Fruit fly (Drosophila melanogaster) whole organism, embryonic: Measurements from ENCODE around the gene phol.

Experiments used
- Atf6 ChIP-seq: fragments of 200-800 bp; sonication (Bioruptor generic); IDR thresholded peaks from 2 replicates; pipeline ENCODE4 v1.3.6; 2022; ENCODE audit warnings: missing biosample characterization, missing genetic modification characterization
- CG10209 ChIP-seq: fragments of 200-800 bp; sonication (Bioruptor generic); optimal IDR thresholded peaks from 3 replicates; lab custom pipeline; 2017; ENCODE audit warnings: missing biosample characterization, mild to moderate bottlenecking, missing genetic modification characterization, missing genetic modification reagents
- CG10543 ChIP-seq: fragments of 200-800 bp; sonication (Bioruptor generic); optimal IDR thresholded peaks from 3 replicates; lab custom pipeline; 2017; ENCODE audit warnings: missing biosample characterization, mild to moderate bottlenecking, missing genetic modification characterization, moderate library complexity
- CG11247 ChIP-seq: fragments of 200-800 bp; sonication (Bioruptor generic); IDR thresholded peaks from 2 replicates; pipeline ENCODE4 v1.3.6; 2022; ENCODE audit warnings: missing biosample characterization, missing genetic modification characterization
- CG11696 ChIP-seq: fragments of 200-800 bp; sonication (Bioruptor generic); IDR thresholded peaks from 2 replicates; pipeline ENCODE4 v1.3.6; 2022; ENCODE audit warnings: missing biosample characterization, missing genetic modification characterization
- CG16863 ChIP-seq: fragments of 200-800 bp; sonication (Bioruptor generic); optimal IDR thresholded peaks from 3 replicates; lab custom pipeline; 2016; ENCODE audit warnings: missing biosample characterization, missing genetic modification characterization
- CG17385 ChIP-seq: fragments of 200-800 bp; sonication (Bioruptor generic); optimal IDR thresholded peaks from 3 replicates; lab custom pipeline; 2018; ENCODE audit warnings: missing biosample characterization, mild to moderate bottlenecking, missing genetic modification characterization
- CG1792 ChIP-seq: fragments of 200-800 bp; sonication (Bioruptor generic); optimal IDR thresholded peaks from 2 replicates; lab custom pipeline; 2016; ENCODE audit warnings: missing biosample characterization, missing genetic modification characterization
- CG18764 ChIP-seq: fragments of 200-800 bp; sonication (Bioruptor generic); optimal IDR thresholded peaks from 3 replicates; lab custom pipeline; 2016; ENCODE audit warnings: missing biosample characterization, missing genetic modification characterization
- CG2120 ChIP-seq: fragments of 200-800 bp; sonication (Bioruptor generic); optimal IDR thresholded peaks from 3 replicates; lab custom pipeline; 2016; ENCODE audit warnings: missing biosample characterization, missing genetic modification characterization
- CG2678 ChIP-seq: fragments of 200-800 bp; sonication (Bioruptor generic); optimal IDR thresholded peaks from 3 replicates; lab custom pipeline; 2019; ENCODE audit warnings: missing biosample characterization, mild to moderate bottlenecking, missing genetic modification characterization, moderate library complexity
- CG31388 ChIP-seq: fragments of 200-800 bp; sonication (Bioruptor generic); optimal IDR thresholded peaks from 2 replicates; lab custom pipeline; 2016; ENCODE audit warnings: missing biosample characterization, missing genetic modification characterization
- CG4360 ChIP-seq: fragments of 200-800 bp; sonication (Bioruptor generic); IDR thresholded peaks from 2 replicates; pipeline ENCODE4 v1.3.6; 2022; ENCODE audit warnings: missing biosample characterization, missing genetic modification characterization
- CG6689 ChIP-seq: fragments of 200-800 bp; sonication (Bioruptor generic); IDR thresholded peaks from 2 replicates; pipeline ENCODE4 v1.3.6; 2022; ENCODE audit warnings: missing biosample characterization, missing genetic modification characterization
- CG6765 ChIP-seq: fragments of 200-800 bp; sonication (Bioruptor generic); optimal IDR thresholded peaks from 3 replicates; lab custom pipeline; 2017; ENCODE audit warnings: missing biosample characterization, mild to moderate bottlenecking, missing genetic modification characterization
- CG8281 ChIP-seq: fragments of 200-800 bp; sonication (Bioruptor generic); optimal IDR thresholded peaks from 2 replicates; lab custom pipeline; 2018; ENCODE audit warnings: missing biosample characterization, mild to moderate bottlenecking, missing genetic modification characterization, moderate library complexity
- CG8944 ChIP-seq: fragments of 200-800 bp; sonication (Bioruptor generic); optimal IDR thresholded peaks from 3 replicates; lab custom pipeline; 2016; ENCODE audit warnings: missing biosample characterization, missing genetic modification characterization
- CG9817 ChIP-seq: fragments of 200-800 bp; sonication (Bioruptor generic); optimal IDR thresholded peaks from 2 replicates; lab custom pipeline; 2018; ENCODE audit warnings: missing biosample characterization, mild to moderate bottlenecking, missing genetic modification characterization, moderate library complexity
- CG9932 ChIP-seq: fragments of 200-800 bp; sonication (Bioruptor generic); IDR thresholded peaks from 2 replicates; pipeline ENCODE4 v1.3.6; 2022; ENCODE audit warnings: missing biosample characterization, missing genetic modification characterization
- E2f1 ChIP-seq: fragments of 200-800 bp; sonication (Bioruptor generic); IDR thresholded peaks from 2 replicates; pipeline ENCODE4 v1.3.6; 2022; ENCODE audit warnings: missing biosample characterization, missing genetic modification characterization
- E2f2 ChIP-seq: fragments of 200-800 bp; sonication (Bioruptor generic); IDR thresholded peaks from 2 replicates; pipeline ENCODE4 v1.3.6; 2022; ENCODE audit warnings: missing biosample characterization, missing genetic modification characterization
- Elba2 ChIP-seq: fragments of 200-800 bp; sonication (Bioruptor generic); optimal IDR thresholded peaks from 3 replicates; lab custom pipeline; 2016; ENCODE audit warnings: missing biosample characterization, missing genetic modification characterization
- HLH3B ChIP-seq: fragments of 200-800 bp; sonication (Bioruptor generic); IDR thresholded peaks from 2 replicates; pipeline ENCODE4 v1.3.6; 2022; ENCODE audit warnings: missing biosample characterization, missing genetic modification characterization
- HmgZ ChIP-seq: fragments of 200-800 bp; sonication (Bioruptor generic); optimal IDR thresholded peaks from 2 replicates; lab custom pipeline; 2018; ENCODE audit warnings: missing biosample characterization, mild to moderate bottlenecking, missing genetic modification characterization
- Hr51 ChIP-seq, 2 experiments: fragments of 200-800 bp; sonication (Bioruptor generic); optimal IDR thresholded peaks; 2 replicates in 1 of 2; 3 replicates in 1 of 2; lab custom pipeline; 2016 to 2018; ENCODE audit warnings: missing biosample characterization in 2 of 2, missing genetic modification characterization in 2 of 2, mild to moderate bottlenecking in 1 of 2, moderate library complexity in 1 of 2
- Hr78 ChIP-seq, 2 experiments: fragments of 200-800 bp in 1 of 2; fragments of >200 bp in 1 of 2; sonication (Bioruptor generic) in 1 of 2; optimal IDR thresholded peaks; 2 replicates each; lab custom pipeline; 2017 to 2019; ENCODE audit warnings: missing biosample characterization in 2 of 2, missing genetic modification characterization in 2 of 2, mild to moderate bottlenecking in 1 of 2, moderate library complexity in 1 of 2
- MBD-R2 ChIP-seq: fragments of 200-800 bp; sonication (Bioruptor generic); IDR thresholded peaks from 2 replicates; pipeline ENCODE4 v1.3.6; 2022; ENCODE audit warnings: missing biosample characterization, missing genetic modification characterization
- Myb ChIP-seq: fragments of 200-800 bp; sonication (Bioruptor generic); optimal IDR thresholded peaks from 2 replicates; lab custom pipeline; 2016; ENCODE audit warnings: missing biosample characterization, missing genetic modification characterization
- Nf-YA ChIP-seq: fragments of 200-800 bp; sonication (Bioruptor generic); IDR thresholded peaks from 2 replicates; pipeline ENCODE4 v1.3.6; 2022; ENCODE audit warnings: missing biosample characterization, missing genetic modification characterization
- Oli ChIP-seq: fragments of 200-800 bp; sonication (Bioruptor generic); optimal IDR thresholded peaks from 2 replicates; lab custom pipeline; 2018; ENCODE audit warnings: missing biosample characterization, mild to moderate bottlenecking, missing genetic modification characterization, moderate library complexity
- Sin3A ChIP-seq: fragments of >200 bp; optimal IDR thresholded peaks from 2 replicates; lab custom pipeline; 2018
- bbx ChIP-seq: fragments of 200-800 bp; sonication (Bioruptor generic); IDR thresholded peaks from 2 replicates; pipeline ENCODE4 v1.3.6; 2022; ENCODE audit warnings: missing biosample characterization, missing genetic modification characterization; ENCODE audit not compliant: partially characterized antibody
- bsh ChIP-seq, 2 experiments: fragments of 200-800 bp; sonication (Bioruptor generic); optimal IDR thresholded peaks; 2 replicates each; lab custom pipeline; 2017 to 2018; ENCODE audit warnings: mild to moderate bottlenecking in 2 of 2, missing biosample characterization in 2 of 2, missing genetic modification characterization in 2 of 2, moderate library complexity in 1 of 2
- cg ChIP-seq: fragments of 200-800 bp; sonication (Bioruptor generic); optimal IDR thresholded peaks from 3 replicates; lab custom pipeline; 2019; ENCODE audit warnings: missing biosample characterization, mild to moderate bottlenecking, missing genetic modification characterization, moderate library complexity
- chinmo ChIP-seq: fragments of 200-800 bp; sonication (Bioruptor generic); IDR thresholded peaks from 4 replicates; pipeline ENCODE4 v1.3.6; 2022; ENCODE audit warnings: missing biosample characterization, missing genetic modification characterization; ENCODE audit not compliant: partially characterized antibody
- esg ChIP-seq: fragments of 200-800 bp; sonication (Bioruptor generic); conservative IDR thresholded peaks from 2 replicates; pipeline ENCODE4 v1.3.6; 2022; ENCODE audit warnings: missing biosample characterization, missing genetic modification characterization
- fd3F ChIP-seq: fragments of 200-800 bp; sonication (Bioruptor generic); optimal IDR thresholded peaks from 2 replicates; lab custom pipeline; 2018; ENCODE audit warnings: missing biosample characterization, mild to moderate bottlenecking, missing genetic modification characterization, moderate library complexity
- gfzf ChIP-seq: fragments of 200-800 bp; sonication (Bioruptor generic); optimal IDR thresholded peaks from 2 replicates; lab custom pipeline; 2016; ENCODE audit warnings: missing biosample characterization, mild to moderate bottlenecking, missing genetic modification characterization, moderate library complexity
- hbn ChIP-seq: fragments of 200-800 bp; sonication (Bioruptor generic); IDR thresholded peaks from 2 replicates; pipeline ENCODE4 v1.3.6; 2022; ENCODE audit warnings: missing biosample characterization, missing genetic modification characterization; ENCODE audit not compliant: partially characterized antibody
- hkb ChIP-seq, 2 experiments: fragments of 200-800 bp in 1 of 2; fragments of >200 bp in 1 of 2; sonication (Bioruptor generic) in 1 of 2; IDR thresholded peaks in 1 of 2; optimal IDR thresholded peaks in 1 of 2; 2 replicates each; pipeline versions ENCODE4 v1.3.6 to Lab custom; 2017 to 2022; ENCODE audit warnings: missing biosample characterization in 1 of 2, missing genetic modification characterization in 1 of 2
- nom ChIP-seq: fragments of 200-800 bp; sonication (Bioruptor generic); optimal IDR thresholded peaks from 2 replicates; lab custom pipeline; 2017; ENCODE audit warnings: missing biosample characterization, missing genetic modification characterization, mild to moderate bottlenecking, moderate library complexity, missing genetic modification reagents
- onecut ChIP-seq: fragments of 200-800 bp; sonication (Bioruptor generic); IDR thresholded peaks from 2 replicates; pipeline ENCODE4 v1.3.6; 2022; ENCODE audit warnings: missing biosample characterization, missing genetic modification characterization
- pum ChIP-seq: fragments of 200-800 bp; sonication (Bioruptor generic); optimal IDR thresholded peaks from 2 replicates; lab custom pipeline; 2016; ENCODE audit warnings: missing biosample characterization, missing genetic modification characterization
- sens ChIP-seq: fragments of 200-800 bp; sonication (Bioruptor generic); peaks from one replicate; lab custom pipeline; 2016; ENCODE audit warnings: missing biosample characterization, missing genetic modification characterization
- sna ChIP-seq: fragments of 200-800 bp; sonication (Bioruptor generic); IDR thresholded peaks from 2 replicates; pipeline ENCODE4 v1.3.6; 2022; ENCODE audit warnings: missing biosample characterization, missing genetic modification characterization; ENCODE audit not compliant: partially characterized antibody
- vvl ChIP-seq: fragments of 200-800 bp; sonication (Bioruptor generic); IDR thresholded peaks from 2 replicates; pipeline ENCODE4 v1.3.6; 2022; ENCODE audit warnings: missing biosample characterization, missing genetic modification characterization
- wdn ChIP-seq: fragments of 200-800 bp; sonication (Bioruptor generic); IDR thresholded peaks from 2 replicates; pipeline ENCODE4 v1.3.6; 2022; ENCODE audit warnings: missing biosample characterization, missing genetic modification characterization
- wek ChIP-seq: fragments of 200-800 bp; sonication (Bioruptor generic); optimal IDR thresholded peaks from 3 replicates; lab custom pipeline; 2018; ENCODE audit warnings: missing biosample characterization, mild to moderate bottlenecking, missing genetic modification characterization, moderate library complexity

The phol gene

DNA sequence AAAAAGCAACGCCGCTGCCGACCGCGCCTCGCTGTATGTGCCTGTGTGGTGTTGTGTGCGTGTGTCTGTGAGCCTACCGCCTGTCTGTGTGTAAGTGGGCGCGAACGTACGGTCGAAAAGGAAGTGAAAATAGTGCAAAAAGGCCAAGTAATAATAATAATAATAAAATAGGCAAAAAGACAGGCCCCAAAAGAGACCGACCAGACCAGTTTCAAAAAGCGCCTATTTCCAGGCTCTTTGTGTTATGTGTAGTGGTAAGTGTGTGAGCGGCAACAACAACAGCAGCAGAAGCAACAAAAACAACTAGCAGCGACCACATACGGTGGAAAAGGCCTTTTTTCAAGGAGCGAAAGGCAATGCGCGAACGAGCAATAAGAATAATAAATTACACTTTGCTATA is 6.7 kb upstream of the phol start:
- peak; percentile 69 for TF ChIP-seq CG4360 (GFP tag; lab: Robert Waterston, UW)
- TF ChIP-seq CG8281: no peak
- TF ChIP-seq cg (GFP tag; lab: Kevin White, UChicago): peak; percentile 86
- TF ChIP-seq chinmo (GFP tag; lab: Robert Waterston, UW): 0 out of 4 replicates have a peak, but pooled peaks have one; percentile 49
- no peak for TF ChIP-seq CG10209 (GFP tag; lab: Kevin White, UChicago)
- TF ChIP-seq Elba2 (GFP tag; lab: Kevin White, UChicago): peak; percentile 49
- peak in 1 of 2 experiments; percentile 20 for TF ChIP-seq bsh (GFP tag; optimal IDR thresholded peaks at IDR 0.05; lab: Kevin White, UChicago)
- peak; percentile 92 for TF ChIP-seq nom
- TF ChIP-seq, all 482 proteins: peak for 6

DNA sequence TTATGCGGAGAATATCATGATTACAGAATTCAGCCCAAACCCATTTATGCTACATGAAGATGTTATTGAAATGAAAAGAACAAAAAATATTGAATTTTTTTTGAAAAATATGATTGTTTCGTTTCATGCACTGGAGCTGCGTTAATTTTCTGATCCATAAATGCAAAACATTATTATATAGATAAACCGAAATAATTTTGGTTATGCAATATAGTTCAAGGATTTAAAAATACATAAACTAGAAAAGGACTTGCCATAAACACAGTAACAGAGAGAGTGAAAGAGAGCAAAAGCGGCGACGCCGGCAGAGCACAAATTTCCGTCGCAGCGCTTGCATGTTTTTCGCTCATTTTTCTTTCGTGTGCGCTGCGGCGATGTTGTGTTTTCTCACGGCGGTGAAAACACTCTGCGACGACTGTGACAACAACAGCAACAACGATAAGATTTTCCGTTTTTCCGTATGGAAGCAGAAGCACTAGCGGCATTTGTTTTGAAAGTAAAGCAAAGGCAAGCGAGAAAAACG is 6.2 kb upstream of the phol start:
- TF ChIP-seq sens (GFP tag; lab: Kevin White, UChicago): peak; percentile 98
- TF ChIP-seq HLH3B (GFP tag; lab: Robert Waterston, UW): peak; percentile 73
- TF ChIP-seq gfzf (GFP tag; lab: Kevin White, UChicago): no peak
- peak; percentile 86 for TF ChIP-seq CG17385
- no peak for TF ChIP-seq Sin3A
- TF ChIP-seq Hr51 (GFP tag; optimal IDR thresholded peaks at IDR 0.05; lab: Kevin White, UChicago): peak; percentile 46 to 93
- peak in 1 of 2 experiments; percentile 71 for TF ChIP-seq Hr78 (GFP tag; optimal IDR thresholded peaks at IDR 0.05; lab: Kevin White, UChicago)
- TF ChIP-seq E2f2: peak; percentile 57; the same call in 1 of the 2 replicates
- peak; percentile 79 for TF ChIP-seq CG18764
- no peak for TF ChIP-seq hbn
- TF ChIP-seq CG9932 (GFP tag; lab: Robert Waterston, UW): peak; percentile 45
- TF ChIP-seq CG11247 (GFP tag; lab: Robert Waterston, UW): no peak
- TF ChIP-seq CG6765 (GFP tag; lab: Kevin White, UChicago): peak; percentile 88
- TF ChIP-seq onecut (GFP tag; lab: Robert Waterston, UW): peak; percentile 69
- peak; percentile 51 for TF ChIP-seq CG8944 (GFP tag; lab: Kevin White, UChicago)
- no peak; the same call in 1 of the 2 replicates for TF ChIP-seq MBD-R2 (GFP tag; lab: Robert Waterston, UW)
- TF ChIP-seq Oli (tag; lab: Kevin White, UChicago): peak; percentile 87
- TF ChIP-seq CG10543 (GFP tag; lab: Kevin White, UChicago): peak; percentile 79
- TF ChIP-seq hkb (optimal IDR thresholded peaks at IDR 0.05; lab: Kevin White, UChicago): no peak
- peak; percentile 86 for TF ChIP-seq hkb (GFP tag; IDR thresholded peaks at IDR 0.05; lab: Robert Waterston, UW)
- TF ChIP-seq CG6689 (GFP tag; lab: Robert Waterston, UW): peak; percentile 82
- TF ChIP-seq CG11696: peak; percentile 35; the same call in 1 of the 2 replicates
- TF ChIP-seq CG2120 (GFP tag; lab: Kevin White, UChicago): peak; percentile 82
- TF ChIP-seq E2f1 (GFP tag; lab: Robert Waterston, UW): peak; percentile 77
- TF ChIP-seq wek (GFP tag; lab: Kevin White, UChicago): peak; percentile 9
- peak; percentile 50 for TF ChIP-seq wdn (GFP tag; lab: Robert Waterston, UW)
- TF ChIP-seq Nf-YA (GFP tag; lab: Robert Waterston, UW): peak; percentile 77
- peak; percentile 76 for TF ChIP-seq fd3F
- peak; percentile 91 for TF ChIP-seq vvl (GFP tag; lab: Robert Waterston, UW)
- TF ChIP-seq esg (GFP tag; lab: Robert Waterston, UW): peak; percentile 74
- TF ChIP-seq bbx (GFP tag; lab: Robert Waterston, UW): peak; percentile 72
- peak; percentile 72 for TF ChIP-seq pum (GFP tag; lab: Kevin White, UChicago)
- no peak for TF ChIP-seq CG31388 (GFP tag; lab: Kevin White, UChicago)
- peak; percentile 4 for TF ChIP-seq Myb (GFP tag; lab: Kevin White, UChicago)
- peak; percentile 58; the same call in 1 of the 2 replicates for TF ChIP-seq sna (GFP tag; lab: Robert Waterston, UW)
- peak; percentile 71 for TF ChIP-seq CG16863 (GFP tag; lab: Kevin White, UChicago)
- peak; percentile 41 for TF ChIP-seq CG1792 (GFP tag; lab: Kevin White, UChicago)
- TF ChIP-seq HmgZ: peak; percentile 88
- peak; percentile 73; the same call in 1 of the 2 replicates for TF ChIP-seq Atf6 (GFP tag; lab: Robert Waterston, UW)
- TF ChIP-seq CG9817 (tag; lab: Kevin White, UChicago): peak; percentile 79
- peak; percentile 96 for TF ChIP-seq CG2678 (tag; lab: Kevin White, UChicago)
